Worm (Caenorhabditis elegans) whole organism, L2 larva: ENCODE data around the gene str-144.

Experiments used
- ceh-16 ChIP-seq: fragments of 150-350 bp; optimal IDR thresholded peaks from 2 replicates; lab custom pipeline; 2014; ENCODE audit warnings: missing biosample characterization, missing genetic modification characterization
- egl-27 ChIP-seq: sonication (generic microtip); optimal IDR thresholded peaks from 3 replicates; lab custom pipeline; 2017; ENCODE audit warnings: missing biosample characterization, missing genetic modification reagents, missing genetic modification characterization
- elt-1 ChIP-seq: fragments of 150-350 bp; optimal IDR thresholded peaks from 2 replicates; lab custom pipeline; 2014; ENCODE audit warnings: missing biosample characterization, missing genetic modification characterization
- elt-3 ChIP-seq: sonication (generic microtip); optimal IDR thresholded peaks from 2 replicates; lab custom pipeline; 2017; ENCODE audit warnings: missing biosample characterization, missing genetic modification characterization
- lin-13 ChIP-seq: fragments of 150-350 bp; optimal IDR thresholded peaks from 2 replicates; lab custom pipeline; 2014; ENCODE audit warnings: missing biosample characterization, missing genetic modification reagents, missing genetic modification characterization
- lin-39 ChIP-seq: fragments of 150-350 bp; optimal IDR thresholded peaks from 2 replicates; lab custom pipeline; 2014; ENCODE audit warnings: missing biosample characterization, missing genetic modification reagents, missing genetic modification characterization
- mdl-1 ChIP-seq, 2 experiments: fragments of 150-350 bp in 1 of 2; sonication (generic microtip) in 1 of 2; optimal IDR thresholded peaks; 2 replicates each; lab custom pipeline; 2017; ENCODE audit warnings: missing biosample characterization in 2 of 2, missing genetic modification characterization in 2 of 2
- nhr-12 ChIP-seq: fragments of 150-350 bp; optimal IDR thresholded peaks from 2 replicates; lab custom pipeline; 2014; ENCODE audit warnings: missing biosample characterization, missing genetic modification characterization
- snpc-4 ChIP-seq: fragments of 150-350 bp; optimal IDR thresholded peaks from 2 replicates; lab custom pipeline; 2014; ENCODE audit warnings: missing biosample characterization, missing genetic modification characterization
- zag-1 ChIP-seq: fragments of 150-350 bp; optimal IDR thresholded peaks from 2 replicates; lab custom pipeline; 2014; ENCODE audit warnings: missing biosample characterization, missing genetic modification characterization
- ztf-4 ChIP-seq: fragments of 150-350 bp; optimal IDR thresholded peaks from 2 replicates; lab custom pipeline; 2014; ENCODE audit warnings: missing biosample characterization, missing genetic modification characterization

DNA sequence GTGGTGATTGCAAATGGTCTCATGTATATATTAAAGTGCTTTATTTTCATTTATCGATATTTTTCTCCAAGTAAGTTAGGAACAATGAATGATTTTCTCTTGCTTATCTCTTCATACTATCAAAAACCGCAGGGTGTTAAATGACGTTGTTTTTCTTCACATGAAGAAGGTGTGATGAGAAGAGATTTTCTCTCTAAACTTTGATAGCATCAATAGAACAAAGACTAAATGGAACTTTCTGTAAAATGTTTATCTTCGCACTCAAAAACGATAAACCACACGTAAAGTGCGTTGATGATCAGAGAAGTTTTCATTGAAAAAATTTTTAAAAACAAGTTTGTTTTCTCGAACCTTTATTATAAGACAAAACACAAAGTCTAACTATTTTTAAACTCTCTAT lies 7.9 kb upstream of the str-144 start:
- TF ChIP-seq mdl-1 (tag; optimal IDR thresholded peaks at IDR 0.05; lab: Kevin White, UChicago) (no peak), elt-1 (tag; lab: Kevin White, UChicago) (no peak), egl-27 (peak; percentile 17), snpc-4 (tag; lab: Kevin White, UChicago) (no peak), lin-13 (GFP tag; lab: Kevin White, UChicago) (no peak), elt-3 (no peak), ceh-16 (tag; lab: Kevin White, UChicago) (no peak), lin-39 (tag; lab: Kevin White, UChicago) (no peak), zag-1 (tag; lab: Kevin White, UChicago) (no peak), ztf-4 (tag; lab: Kevin White, UChicago) (no peak), nhr-12 (tag; lab: Kevin White, UChicago) (no peak)
